Fruit fly (Drosophila melanogaster) whole organism, embryonic: ENCODE measurements around the gene CG32564.
A peak's percentile ranks its signal among the peaks of the same experiment; 100 is the strongest.

Experiments
- C15 ChIP-seq: fragments of 200-800 bp; sonication (Bioruptor generic); IDR thresholded peaks from 3 replicates; pipeline ENCODE4 v1.3.6; 2022; ENCODE audit warnings: missing biosample characterization, missing genetic modification characterization
- CG11085 ChIP-seq: fragments of 200-800 bp; sonication (Bioruptor generic); IDR thresholded peaks from 2 replicates; pipeline ENCODE4 v1.3.6; 2022; ENCODE audit warnings: missing biosample characterization, missing genetic modification characterization
- CG11695 ChIP-seq: fragments of 200-800 bp; sonication (Bioruptor generic); IDR thresholded peaks from 3 replicates; pipeline ENCODE4 v1.3.6; 2022; ENCODE audit warnings: missing biosample characterization, missing genetic modification characterization
- CG12155 ChIP-seq: fragments of 200-800 bp; sonication (Bioruptor generic); optimal IDR thresholded peaks from 3 replicates; lab custom pipeline; 2016; ENCODE audit warnings: missing biosample characterization, missing genetic modification characterization
- CG14050 ChIP-seq: fragments of 200-800 bp; sonication (Bioruptor generic); IDR thresholded peaks from 3 replicates; pipeline ENCODE4 v1.3.6; 2022; ENCODE audit warnings: missing biosample characterization, missing genetic modification characterization
- CG2199 ChIP-seq: fragments of 200-800 bp; sonication (Bioruptor generic); IDR thresholded peaks from 3 replicates; pipeline ENCODE4 v1.3.6; 2022; ENCODE audit warnings: missing biosample characterization, missing genetic modification characterization
- CG30403 ChIP-seq: fragments of 200-800 bp; sonication (Bioruptor generic); optimal IDR thresholded peaks from 3 replicates; lab custom pipeline; 2016; ENCODE audit warnings: missing biosample characterization, missing genetic modification characterization
- CG31224 ChIP-seq: fragments of 200-800 bp; sonication (Bioruptor generic); IDR thresholded peaks from 2 replicates; pipeline ENCODE4 v1.3.6; 2022; ENCODE audit warnings: missing biosample characterization, missing genetic modification characterization
- CG31441 ChIP-seq: fragments of 200-800 bp; sonication (Bioruptor generic); IDR thresholded peaks from 2 replicates; pipeline ENCODE4 v1.3.6; 2022; ENCODE audit warnings: missing biosample characterization, missing genetic modification characterization
- CG3726 ChIP-seq: fragments of 200-800 bp; sonication (Bioruptor generic); IDR thresholded peaks from 3 replicates; pipeline ENCODE4, ENCODE4 v1.3.6; 2022; ENCODE audit warnings: missing biosample characterization, missing genetic modification characterization
- CG5180 ChIP-seq: fragments of 200-800 bp; sonication (Bioruptor generic); optimal IDR thresholded peaks from 3 replicates; lab custom pipeline; 2017; ENCODE audit warnings: missing biosample characterization, missing genetic modification characterization, mild to moderate bottlenecking, moderate library complexity, missing genetic modification reagents
- CG6683 ChIP-seq: fragments of 200-800 bp; sonication (Bioruptor generic); optimal IDR thresholded peaks from 2 replicates; lab custom pipeline; 2017; ENCODE audit warnings: missing biosample characterization, mild to moderate bottlenecking, missing genetic modification characterization, missing genetic modification reagents
- CG7786 ChIP-seq: fragments of 200-800 bp; sonication (Bioruptor generic); optimal IDR thresholded peaks from 2 replicates; lab custom pipeline; 2016; ENCODE audit warnings: missing biosample characterization, missing genetic modification characterization
- CHES-1-like ChIP-seq: fragments of 200-800 bp; sonication (Bioruptor generic); optimal IDR thresholded peaks from 2 replicates; lab custom pipeline; 2016; ENCODE audit warnings: missing biosample characterization, missing genetic modification characterization
- Drgx ChIP-seq: fragments of 200-800 bp; sonication (Bioruptor generic); IDR thresholded peaks from 2 replicates; pipeline ENCODE4 v1.3.6; 2022; ENCODE audit warnings: missing biosample characterization, missing genetic modification characterization
- Eip74EF ChIP-seq, 2 experiments: fragments of 200-800 bp in 1 of 2; fragments of >200 bp in 1 of 2; sonication (Bioruptor generic) in 1 of 2; optimal IDR thresholded peaks; 2 replicates each; lab custom pipeline; 2017 to 2019; ENCODE audit warnings: missing biosample characterization in 2 of 2, missing genetic modification characterization in 2 of 2, mild to moderate bottlenecking in 1 of 2, moderate library complexity in 1 of 2
- H2.0 ChIP-seq: fragments of 200-800 bp; sonication (Bioruptor generic); IDR thresholded peaks from 2 replicates; pipeline ENCODE4 v1.3.6; 2022; ENCODE audit warnings: missing biosample characterization, missing genetic modification characterization
- HLH3B ChIP-seq: fragments of 200-800 bp; sonication (Bioruptor generic); IDR thresholded peaks from 2 replicates; pipeline ENCODE4 v1.3.6; 2022; ENCODE audit warnings: missing biosample characterization, missing genetic modification characterization
- Lhr ChIP-seq: fragments of 200-800 bp; sonication (Bioruptor generic); optimal IDR thresholded peaks from 3 replicates; lab custom pipeline; 2017; ENCODE audit warnings: mild to moderate bottlenecking, missing biosample characterization, missing genetic modification reagents, missing genetic modification characterization
- Lim3 ChIP-seq: fragments of 200-800 bp; sonication (Bioruptor generic); IDR thresholded peaks from 2 replicates; pipeline ENCODE4 v1.3.6; 2022; ENCODE audit warnings: missing biosample characterization, missing genetic modification characterization
- NC2α ChIP-seq: fragments of 200-800 bp; sonication (Bioruptor generic); optimal IDR thresholded peaks from 2 replicates; lab custom pipeline; 2016; ENCODE audit warnings: missing biosample characterization, missing genetic modification characterization
- Neu2 ChIP-seq: fragments of 200-800 bp; sonication (Bioruptor generic); optimal IDR thresholded peaks from 3 replicates; lab custom pipeline; 2016; ENCODE audit warnings: missing biosample characterization, missing genetic modification characterization, borderline replicate concordance
- Pdp1 ChIP-seq, 2 experiments: fragments of 200-800 bp; sonication (Bioruptor generic); optimal IDR thresholded peaks; 3 replicates each; lab custom pipeline; 2016; ENCODE audit warnings: missing biosample characterization in 2 of 2, missing genetic modification characterization in 2 of 2, mild to moderate bottlenecking in 1 of 2, moderate library complexity in 1 of 2
- Side ChIP-seq: fragments of 200-800 bp; sonication (Bioruptor generic); optimal IDR thresholded peaks from 2 replicates; lab custom pipeline; 2016; ENCODE audit warnings: missing biosample characterization, missing genetic modification characterization
- Vsx1 ChIP-seq: fragments of 200-800 bp; sonication (Bioruptor generic); optimal IDR thresholded peaks from 2 replicates; lab custom pipeline; 2017; ENCODE audit warnings: missing biosample characterization, mild to moderate bottlenecking, missing genetic modification characterization, missing genetic modification reagents
- bsh ChIP-seq, 2 experiments: fragments of 200-800 bp; sonication (Bioruptor generic); optimal IDR thresholded peaks; 2 replicates each; lab custom pipeline; 2017 to 2018; ENCODE audit warnings: mild to moderate bottlenecking in 2 of 2, missing biosample characterization in 2 of 2, missing genetic modification characterization in 2 of 2, moderate library complexity in 1 of 2
- cg ChIP-seq: fragments of 200-800 bp; sonication (Bioruptor generic); optimal IDR thresholded peaks from 3 replicates; lab custom pipeline; 2019; ENCODE audit warnings: missing biosample characterization, mild to moderate bottlenecking, missing genetic modification characterization, moderate library complexity
- chinmo ChIP-seq: fragments of 200-800 bp; sonication (Bioruptor generic); IDR thresholded peaks from 4 replicates; pipeline ENCODE4 v1.3.6; 2022; ENCODE audit warnings: missing biosample characterization, missing genetic modification characterization; ENCODE audit not compliant: partially characterized antibody
- crc ChIP-seq: fragments of 200-800 bp; sonication (Bioruptor generic); optimal IDR thresholded peaks from 2 replicates; lab custom pipeline; 2016; ENCODE audit warnings: missing biosample characterization, missing genetic modification characterization
- dimm ChIP-seq: fragments of 200-800 bp; sonication (Bioruptor generic); IDR thresholded peaks from 2 replicates; pipeline ENCODE4 v1.3.6; 2022; ENCODE audit warnings: missing biosample characterization, missing genetic modification characterization
- dmrt11E ChIP-seq: fragments of 200-800 bp; sonication (Bioruptor generic); optimal IDR thresholded peaks from 3 replicates; lab custom pipeline; 2018; ENCODE audit warnings: missing biosample characterization, mild to moderate bottlenecking, missing genetic modification characterization, moderate library complexity
- dmrt99B ChIP-seq: fragments of 200-800 bp; sonication (Bioruptor generic); optimal IDR thresholded peaks from 2 replicates; lab custom pipeline; 2018; ENCODE audit warnings: missing biosample characterization, mild to moderate bottlenecking, missing genetic modification characterization, moderate library complexity
- exex ChIP-seq: fragments of 200-800 bp; sonication (Bioruptor generic); optimal IDR thresholded peaks from 4 replicates; lab custom pipeline; 2018; ENCODE audit warnings: missing biosample characterization, mild to moderate bottlenecking, missing genetic modification characterization, moderate library complexity
- eyg ChIP-seq: fragments of 200-800 bp; sonication (Bioruptor generic); optimal IDR thresholded peaks from 3 replicates; lab custom pipeline; 2016; ENCODE audit warnings: missing biosample characterization, missing genetic modification characterization
- gem ChIP-seq: fragments of 200-800 bp; sonication (Bioruptor generic); optimal IDR thresholded peaks from 2 replicates; lab custom pipeline; 2019; ENCODE audit warnings: missing biosample characterization, mild to moderate bottlenecking, missing genetic modification characterization, moderate library complexity
- grn ChIP-seq: fragments of 200-800 bp; sonication (Bioruptor generic); optimal IDR thresholded peaks from 3 replicates; lab custom pipeline; 2017; ENCODE audit warnings: missing biosample characterization, missing genetic modification characterization
- gsb ChIP-seq: fragments of 200-800 bp; sonication (Bioruptor generic); IDR thresholded peaks from 2 replicates; pipeline ENCODE4 v1.3.6; 2022; ENCODE audit warnings: missing biosample characterization, missing genetic modification characterization
- mam ChIP-seq: fragments of 200-800 bp; sonication (Bioruptor generic); optimal IDR thresholded peaks from 3 replicates; lab custom pipeline; 2016; ENCODE audit warnings: missing biosample characterization, missing genetic modification characterization
- nerfin-1 ChIP-seq: fragments of 200-800 bp; sonication (Bioruptor generic); optimal IDR thresholded peaks from 3 replicates; lab custom pipeline; 2019; ENCODE audit warnings: missing biosample characterization, mild to moderate bottlenecking, missing genetic modification characterization, moderate library complexity
- onecut ChIP-seq: fragments of 200-800 bp; sonication (Bioruptor generic); IDR thresholded peaks from 2 replicates; pipeline ENCODE4 v1.3.6; 2022; ENCODE audit warnings: missing biosample characterization, missing genetic modification characterization
- pnt ChIP-seq: fragments of 200-800 bp; sonication (Bioruptor generic); optimal IDR thresholded peaks from 3 replicates; lab custom pipeline; 2016; ENCODE audit warnings: missing biosample characterization, missing genetic modification characterization
- schlank ChIP-seq: fragments of 200-800 bp; sonication (Bioruptor generic); optimal IDR thresholded peaks from 2 replicates; lab custom pipeline; 2018; ENCODE audit warnings: missing biosample characterization, mild to moderate bottlenecking, missing genetic modification characterization
- sd ChIP-seq: fragments of 200-800 bp; sonication (Bioruptor generic); optimal IDR thresholded peaks from 3 replicates; lab custom pipeline; 2018; ENCODE audit warnings: missing biosample characterization, mild to moderate bottlenecking, missing genetic modification characterization, moderate library complexity
- slp2 ChIP-seq: fragments of 200-800 bp; sonication (Bioruptor generic); optimal IDR thresholded peaks from 2 replicates; lab custom pipeline; 2016; ENCODE audit warnings: missing biosample characterization, missing genetic modification characterization
- sna ChIP-seq: fragments of 200-800 bp; sonication (Bioruptor generic); IDR thresholded peaks from 2 replicates; pipeline ENCODE4 v1.3.6; 2022; ENCODE audit warnings: missing biosample characterization, missing genetic modification characterization; ENCODE audit not compliant: partially characterized antibody
- sqz ChIP-seq: fragments of 200-800 bp; sonication (Bioruptor generic); optimal IDR thresholded peaks from 3 replicates; lab custom pipeline; 2018; ENCODE audit warnings: missing biosample characterization, mild to moderate bottlenecking, missing genetic modification characterization
- unpg ChIP-seq: fragments of 200-800 bp; sonication (Bioruptor generic); optimal IDR thresholded peaks from 3 replicates; lab custom pipeline; 2018; ENCODE audit warnings: missing biosample characterization, mild to moderate bottlenecking, missing genetic modification characterization, moderate library complexity
- vnd ChIP-seq: fragments of 200-800 bp; sonication (Bioruptor generic); IDR thresholded peaks from 3 replicates; pipeline ENCODE4 v1.3.6; 2022; ENCODE audit warnings: missing biosample characterization, missing genetic modification characterization; ENCODE audit not compliant: partially characterized antibody
- zfh1 ChIP-seq: fragments of 200-800 bp; sonication (Bioruptor generic); IDR thresholded peaks from 3 replicates; pipeline ENCODE4 v1.3.6; 2022; ENCODE audit warnings: missing biosample characterization, missing genetic modification characterization

Gene CG32564

dm6 chrX:17186432-17186831 lies 19.8 kb upstream of the CG32564 start:
- TF ChIP-seq CG7786 (GFP tag; lab: Kevin White, UChicago) (no peak), exex (tag; lab: Kevin White, UChicago) (peak; percentile 46), CG2199 (GFP tag; lab: Robert Waterston, UW) (no peak), sqz (peak; percentile 24), grn (GFP tag; lab: Kevin White, UChicago) (peak; percentile 87), Pdp1 (GFP tag; optimal IDR thresholded peaks at IDR 0.05; lab: Kevin White, UChicago) (peak in 1 of 2 experiments; percentile 59), Eip74EF (GFP tag; optimal IDR thresholded peaks at IDR 0.05; lab: Kevin White, UChicago) (peak in 1 of 2 experiments; percentile 8), sd (tag; lab: Kevin White, UChicago) (peak; percentile 12), chinmo (GFP tag; lab: Robert Waterston, UW) (0 out of 4 replicates have a peak, but pooled peaks have one; percentile 31), Vsx1 (GFP tag; lab: Kevin White, UChicago) (peak; percentile 11), cg (GFP tag; lab: Kevin White, UChicago) (peak; percentile 0), CG6683 (no peak)

dm6 chrX:17187495-17187894 lies 18.7 kb upstream of the CG32564 start:
- TF ChIP-seq nerfin-1 (tag; lab: Kevin White, UChicago) (no peak), HLH3B (peak; percentile 29; the same call in 1 of the 2 replicates), dimm (GFP tag; lab: Robert Waterston, UW) (no peak), dmrt11E (tag; lab: Kevin White, UChicago) (no peak), zfh1 (GFP tag; lab: Robert Waterston, UW) (no peak), crc (GFP tag; lab: Kevin White, UChicago) (no peak), CG11695 (0 out of 3 replicates have a peak, but pooled peaks have one; percentile 40), NC2α (GFP tag; lab: Kevin White, UChicago) (no peak), unpg (GFP tag; lab: Kevin White, UChicago) (peak; percentile 48), CG11085 (no peak), gem (tag; lab: Kevin White, UChicago) (peak; percentile 57), C15 (no peak), mam (no peak), CHES-1-like (no peak), CG14050 (GFP tag; lab: Robert Waterston, UW) (no peak), CG3726 (GFP tag; lab: Robert Waterston, UW) (no peak), CG5180 (GFP tag; lab: Kevin White, UChicago) (no peak), eyg (GFP tag; lab: Kevin White, UChicago) (no peak), CG12155 (GFP tag; lab: Kevin White, UChicago) (no peak), sqz (no peak), Lim3 (no peak), pnt (GFP tag; lab: Kevin White, UChicago) (no peak), Side (GFP tag; lab: Kevin White, UChicago) (no peak), vnd (GFP tag; lab: Robert Waterston, UW) (no peak), H2.0 (GFP tag; lab: Robert Waterston, UW) (no peak), dmrt99B (tag; lab: Kevin White, UChicago) (peak; percentile 31), CG31224 (GFP tag; lab: Robert Waterston, UW) (no peak), slp2 (GFP tag; lab: Kevin White, UChicago) (no peak), CG31441 (GFP tag; lab: Robert Waterston, UW) (peak; percentile 35; the same call in 1 of the 2 replicates), onecut (GFP tag; lab: Robert Waterston, UW) (no peak), Drgx (peak; percentile 54), gsb (GFP tag; lab: Robert Waterston, UW) (no peak), Pdp1 (GFP tag; optimal IDR thresholded peaks at IDR 0.05; lab: Kevin White, UChicago) (no peak), CG7786 (GFP tag; lab: Kevin White, UChicago) (no peak), Lhr (GFP tag; lab: Kevin White, UChicago) (no peak), CG30403 (GFP tag; lab: Kevin White, UChicago) (peak; percentile 15), schlank (tag; lab: Kevin White, UChicago) (no peak), sna (no peak), Neu2 (no peak), bsh (GFP tag; optimal IDR thresholded peaks at IDR 0.05; lab: Kevin White, UChicago) (peak in 1 of 2 experiments; percentile 42)
